Worm (Caenorhabditis elegans): Measurements from ENCODE around the gene ttr-41.

The ttr-41 gene

ce11 chrII:4739984-4740462 is 12.4 kb upstream of the ttr-41 start, which contains the start of gene eas-1:
eas-1 (plus strand) TSS chrII:4740412.
- TF ChIP-seq pes-1 (GFP tag; IDR thresholded peaks at IDR 0.05) (peak; percentile 71; the same call in 1 of the 2 replicates), F13C5.2 (tag; optimal IDR thresholded peaks at IDR 0.05) (peak; percentile 40), hmg-4 (GFP tag; optimal IDR thresholded peaks at IDR 0.05) (peak; percentile 69), ets-7 (tag; optimal IDR thresholded peaks at IDR 0.05) (peak; percentile 49), tbx-37 (GFP tag; conservative IDR thresholded peaks at IDR 0.05) (peak; percentile 92), ama-1 (optimal IDR thresholded peaks at IDR 0.05) (no peak)

- TF ChIP-seq tra-4 (tag; optimal IDR thresholded peaks at IDR 0.05) (no peak), ama-1 (optimal IDR thresholded peaks at IDR 0.05) (no peak), F13C5.2 (tag; optimal IDR thresholded peaks at IDR 0.05) (no peak), ceh-13 (GFP tag; optimal IDR thresholded peaks at IDR 0.05) (no peak), flt-1 (GFP tag; IDR thresholded peaks at IDR 0.05) (no peak), hmg-4 (GFP tag; optimal IDR thresholded peaks at IDR 0.05) (no peak), hnd-1 (tag; optimal IDR thresholded peaks at IDR 0.05) (no peak), hmbx-1 (tag; optimal IDR thresholded peaks at IDR 0.05) (no peak), scrt-1 (GFP tag; IDR thresholded peaks at IDR 0.05) (no peak), aly-1 (tag; optimal IDR thresholded peaks at IDR 0.05) (no peak), sea-1 (GFP tag; conservative IDR thresholded peaks at IDR 0.05) (no peak), ceh-36 (tag; optimal IDR thresholded peaks at IDR 0.05) (no peak), pes-1 (GFP tag; IDR thresholded peaks at IDR 0.05) (no peak)
These were observed 9.7 kb upstream of the ttr-41 start, which contains the start of gene ctsa-1.1 for ce11 chrII:4737348-4737747. ctsa-1.1 (plus strand) TSS chrII:4737648.

- TF ChIP-seq flt-1 (GFP tag; IDR thresholded peaks at IDR 0.05) (no peak), hnd-1 (tag; optimal IDR thresholded peaks at IDR 0.05) (no peak), scrt-1 (GFP tag; IDR thresholded peaks at IDR 0.05) (no peak), F13C5.2 (tag; optimal IDR thresholded peaks at IDR 0.05) (no peak), ceh-36 (tag; optimal IDR thresholded peaks at IDR 0.05) (no peak), hmg-4 (GFP tag; optimal IDR thresholded peaks at IDR 0.05) (no peak), ets-7 (tag; optimal IDR thresholded peaks at IDR 0.05) (no peak), tbx-37 (GFP tag; conservative IDR thresholded peaks at IDR 0.05) (no peak), hmbx-1 (tag; optimal IDR thresholded peaks at IDR 0.05) (no peak), aly-1 (tag; optimal IDR thresholded peaks at IDR 0.05) (no peak), tbx-11 (GFP tag; IDR thresholded peaks at IDR 0.05) (no peak), pes-1 (GFP tag; IDR thresholded peaks at IDR 0.05) (no peak), sea-1 (GFP tag; conservative IDR thresholded peaks at IDR 0.05) (no peak), B0310.2 (tag; optimal IDR thresholded peaks at IDR 0.05) (no peak), ama-1 (optimal IDR thresholded peaks at IDR 0.05) (no peak), ceh-13 (GFP tag; optimal IDR thresholded peaks at IDR 0.05) (no peak), tra-4 (tag; optimal IDR thresholded peaks at IDR 0.05) (no peak)
These were observed 8.9 kb upstream of the ttr-41 start for ce11 chrII:4736585-4736984.

- TF ChIP-seq tbx-11 (GFP tag; IDR thresholded peaks at IDR 0.05) (no peak), ets-7 (tag; optimal IDR thresholded peaks at IDR 0.05) (no peak), hmbx-1 (tag; optimal IDR thresholded peaks at IDR 0.05) (no peak), ama-1 (optimal IDR thresholded peaks at IDR 0.05) (no peak), scrt-1 (GFP tag; IDR thresholded peaks at IDR 0.05) (no peak), ceh-36 (tag; optimal IDR thresholded peaks at IDR 0.05) (no peak), tbx-37 (GFP tag; conservative IDR thresholded peaks at IDR 0.05) (no peak), pes-1 (GFP tag; IDR thresholded peaks at IDR 0.05) (no peak), B0310.2 (tag; optimal IDR thresholded peaks at IDR 0.05) (no peak), F13C5.2 (tag; optimal IDR thresholded peaks at IDR 0.05) (no peak), sea-1 (GFP tag; conservative IDR thresholded peaks at IDR 0.05) (no peak), tra-4 (tag; optimal IDR thresholded peaks at IDR 0.05) (no peak), ceh-13 (GFP tag; optimal IDR thresholded peaks at IDR 0.05) (no peak), hnd-1 (tag; optimal IDR thresholded peaks at IDR 0.05) (no peak)
These were observed 6.8 kb upstream of the ttr-41 start for ce11 chrII:4734477-4734876.

- TF ChIP-seq B0310.2 (tag; optimal IDR thresholded peaks at IDR 0.05), result no peak
- TF ChIP-seq scrt-1 (GFP tag; IDR thresholded peaks at IDR 0.05), result no peak
- TF ChIP-seq hnd-1 (tag; optimal IDR thresholded peaks at IDR 0.05), result no peak
- no peak for TF ChIP-seq ets-7 (tag; optimal IDR thresholded peaks at IDR 0.05)
- no peak for TF ChIP-seq ama-1 (optimal IDR thresholded peaks at IDR 0.05)
- TF ChIP-seq tbx-37 (GFP tag; conservative IDR thresholded peaks at IDR 0.05), result no peak
- TF ChIP-seq tbx-11 (GFP tag; IDR thresholded peaks at IDR 0.05), result no peak
- no peak for TF ChIP-seq hmg-4 (GFP tag; optimal IDR thresholded peaks at IDR 0.05)
- no peak for TF ChIP-seq aly-1 (tag; optimal IDR thresholded peaks at IDR 0.05)
- no peak for TF ChIP-seq flt-1 (GFP tag; IDR thresholded peaks at IDR 0.05)
- no peak for TF ChIP-seq ceh-36 (tag; optimal IDR thresholded peaks at IDR 0.05)
- no peak for TF ChIP-seq sea-1 (GFP tag; conservative IDR thresholded peaks at IDR 0.05)
- TF ChIP-seq pes-1 (GFP tag; IDR thresholded peaks at IDR 0.05), result no peak
- no peak for TF ChIP-seq ceh-13 (GFP tag; optimal IDR thresholded peaks at IDR 0.05)
- TF ChIP-seq F13C5.2 (tag; optimal IDR thresholded peaks at IDR 0.05), result no peak
These were observed 6.2 kb upstream of the ttr-41 start, which contains the start of gene F41C3.11 for ce11 chrII:4733848-4734247. F41C3.11 (minus strand) TSS chrII:4733948.

- no peak for TF ChIP-seq tra-4 (tag; optimal IDR thresholded peaks at IDR 0.05)
- TF ChIP-seq ceh-13 (GFP tag; optimal IDR thresholded peaks at IDR 0.05), result no peak
- no peak for TF ChIP-seq hnd-1 (tag; optimal IDR thresholded peaks at IDR 0.05)
- no peak for TF ChIP-seq hmg-4 (GFP tag; optimal IDR thresholded peaks at IDR 0.05)
- no peak for TF ChIP-seq sea-1 (GFP tag; conservative IDR thresholded peaks at IDR 0.05)
- TF ChIP-seq hmbx-1 (tag; optimal IDR thresholded peaks at IDR 0.05), result no peak
- no peak for TF ChIP-seq ets-7 (tag; optimal IDR thresholded peaks at IDR 0.05)
- TF ChIP-seq B0310.2 (tag; optimal IDR thresholded peaks at IDR 0.05), result no peak
- TF ChIP-seq scrt-1 (GFP tag; IDR thresholded peaks at IDR 0.05), result no peak
- TF ChIP-seq flt-1 (GFP tag; IDR thresholded peaks at IDR 0.05), result no peak
- no peak for TF ChIP-seq tbx-37 (GFP tag; conservative IDR thresholded peaks at IDR 0.05)
- no peak for TF ChIP-seq pes-1 (GFP tag; IDR thresholded peaks at IDR 0.05)
- TF ChIP-seq aly-1 (tag; optimal IDR thresholded peaks at IDR 0.05), result no peak
- no peak for TF ChIP-seq ceh-36 (tag; optimal IDR thresholded peaks at IDR 0.05)
- no peak for TF ChIP-seq tbx-11 (GFP tag; IDR thresholded peaks at IDR 0.05)
- TF ChIP-seq F13C5.2 (tag; optimal IDR thresholded peaks at IDR 0.05), result no peak
- TF ChIP-seq ama-1 (optimal IDR thresholded peaks at IDR 0.05), result no peak
These were observed 2.1 kb upstream of the ttr-41 start, which contains the start of gene F41C3.7 for ce11 chrII:4729733-4730132. F41C3.7 (plus strand) TSS chrII:4730033.

- TF ChIP-seq B0310.2 (tag; optimal IDR thresholded peaks at IDR 0.05) (no peak), ceh-13 (GFP tag; optimal IDR thresholded peaks at IDR 0.05) (no peak), tbx-11 (GFP tag; IDR thresholded peaks at IDR 0.05) (no peak), hmg-4 (GFP tag; optimal IDR thresholded peaks at IDR 0.05) (no peak), ama-1 (optimal IDR thresholded peaks at IDR 0.05) (no peak), hnd-1 (tag; optimal IDR thresholded peaks at IDR 0.05) (no peak), flt-1 (GFP tag; IDR thresholded peaks at IDR 0.05) (no peak), ceh-36 (tag; optimal IDR thresholded peaks at IDR 0.05) (no peak), sea-1 (GFP tag; conservative IDR thresholded peaks at IDR 0.05) (no peak), tbx-37 (GFP tag; conservative IDR thresholded peaks at IDR 0.05) (no peak), tra-4 (tag; optimal IDR thresholded peaks at IDR 0.05) (no peak), aly-1 (tag; optimal IDR thresholded peaks at IDR 0.05) (no peak), pes-1 (GFP tag; IDR thresholded peaks at IDR 0.05) (no peak), hmbx-1 (tag; optimal IDR thresholded peaks at IDR 0.05) (no peak), scrt-1 (GFP tag; IDR thresholded peaks at IDR 0.05) (no peak)
These were observed 1.0 kb upstream of the ttr-41 start for ce11 chrII:4728687-4729086.

Data from whole organism, early embryonic.